Worm (Caenorhabditis elegans) whole organism, dauer: Measurements from ENCODE around the gene Y54E2A.7.

Experiments
- unc-62 ChIP-seq: sonication (generic microtip); optimal IDR thresholded peaks from 2 replicates; lab custom pipeline; 2017; ENCODE audit warnings: missing biosample characterization, missing genetic modification reagents, missing genetic modification characterization

Gene Y54E2A.7

DNA sequence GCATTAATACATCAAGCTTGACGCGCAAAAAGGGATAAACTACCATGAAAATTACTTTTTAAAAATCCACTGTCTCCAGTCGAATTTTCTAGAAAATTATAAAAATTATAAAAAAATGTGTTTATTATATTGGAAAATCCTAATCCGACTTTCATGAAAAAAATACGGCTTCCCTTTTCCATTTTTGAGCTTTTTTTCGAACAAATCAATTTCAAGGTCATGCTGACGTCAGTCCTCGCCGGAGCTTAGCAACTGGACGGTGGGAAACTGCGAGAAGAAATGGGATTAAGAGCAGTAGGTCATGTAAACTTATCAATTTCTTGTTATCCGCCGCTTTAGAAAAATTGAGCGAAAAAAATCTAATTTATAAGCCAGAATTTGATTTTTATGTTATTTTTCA, 27.7 kb downstream of the Y54E2A.7 start:
- TF ChIP-seq unc-62 (GFP tag; lab: Kevin White, UChicago), result no peak

DNA sequence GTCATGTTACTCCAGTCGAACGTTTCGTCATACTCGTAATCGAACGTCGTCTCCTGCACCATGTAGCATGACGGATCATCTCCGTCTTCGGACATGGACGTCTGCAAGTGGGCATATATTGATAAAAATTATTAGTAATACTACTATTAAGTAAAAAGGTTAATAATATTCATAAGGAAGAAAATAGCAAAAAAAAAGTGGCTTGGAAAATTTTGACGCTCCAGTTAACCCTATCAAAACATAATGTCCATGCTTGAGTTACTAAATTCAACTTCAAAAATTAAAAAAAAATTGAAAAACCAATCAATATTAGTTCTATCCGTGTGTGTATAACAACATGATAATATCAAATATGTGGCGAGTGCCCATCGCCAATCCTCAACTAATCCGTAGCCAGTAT, 33.7 kb downstream of the Y54E2A.7 start, which contains the start of gene npr-34:
TSS of gene npr-34 (minus strand) at position 101 of the 400 bp plus-strand sequence.
- TF ChIP-seq unc-62 (GFP tag; lab: Kevin White, UChicago), result no peak

DNA sequence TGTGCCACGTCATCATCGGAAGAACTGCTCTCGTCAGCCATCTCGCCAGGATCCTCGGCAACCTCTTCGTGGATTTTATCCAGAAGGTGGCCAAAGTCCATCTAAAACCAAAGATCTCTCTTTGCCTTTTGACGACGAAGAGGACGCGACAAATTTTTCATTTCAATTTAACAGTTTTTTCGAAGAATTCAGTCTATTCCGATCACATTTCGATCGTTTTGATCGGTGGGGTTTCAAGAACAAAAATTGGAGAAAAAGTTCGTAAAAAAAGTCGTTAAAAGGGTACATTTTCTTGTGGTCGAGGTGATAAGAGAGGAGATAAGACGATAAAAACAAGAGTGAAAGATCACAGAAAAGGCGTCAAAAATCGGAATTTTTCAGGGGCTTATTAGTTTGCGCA, 39.4 kb downstream of the Y54E2A.7 start, which contains the start of gene glna-1:
TSS of gene glna-1 (minus strand) at position 101 of the 400 bp plus-strand sequence.
- no peak for TF ChIP-seq unc-62 (GFP tag; lab: Kevin White, UChicago)

DNA sequence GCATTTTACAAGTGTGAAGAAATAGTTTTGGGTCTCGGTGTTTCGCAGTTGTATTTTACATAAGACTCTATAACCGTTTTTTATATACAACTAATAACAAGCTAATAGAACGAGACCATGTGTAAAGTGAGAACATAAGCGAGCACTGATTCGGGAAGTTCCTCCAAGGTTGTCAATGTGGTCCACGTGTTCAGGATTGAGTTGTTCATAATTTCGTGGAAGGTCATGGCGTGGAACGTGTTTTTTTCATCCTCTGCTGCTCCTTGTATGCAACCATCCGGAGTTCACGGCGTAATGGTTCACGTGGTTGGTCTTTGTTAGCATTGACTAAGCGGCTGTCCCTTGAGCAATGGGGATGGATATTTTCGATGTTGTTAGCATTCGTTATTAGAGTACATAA, 44.7 kb downstream of the Y54E2A.7 start:
- TF ChIP-seq unc-62 (GFP tag; lab: Kevin White, UChicago), result no peak
